Fruit fly (Drosophila melanogaster) whole organism, prepupa: ENCODE results near the gene CG13837.

Experiments
- Blimp-1 ChIP-seq: fragments of 200-800 bp; sonication (Bioruptor generic); optimal IDR thresholded peaks from 3 replicates; lab custom pipeline; 2017; ENCODE audit warnings: missing biosample characterization, missing genetic modification characterization, mild to moderate bottlenecking, moderate library complexity, missing genetic modification reagents
- CG10631 ChIP-seq: fragments of 200-800 bp; sonication (Bioruptor generic); optimal IDR thresholded peaks from 2 replicates; lab custom pipeline; 2016; ENCODE audit warnings: missing biosample characterization, missing genetic modification characterization
- CG10669 ChIP-seq: fragments of 200-800 bp; sonication (Bioruptor generic); optimal IDR thresholded peaks from 3 replicates; lab custom pipeline; 2018; ENCODE audit warnings: missing biosample characterization, mild to moderate bottlenecking, missing genetic modification characterization, moderate library complexity
- CG11294 ChIP-seq: fragments of 200-800 bp; sonication (Bioruptor generic); IDR thresholded peaks from 2 replicates; pipeline ENCODE4 v1.3.6; 2022; ENCODE audit warnings: missing biosample characterization, missing genetic modification characterization
- CG1621 ChIP-seq: fragments of 200-800 bp; sonication (Bioruptor generic); optimal IDR thresholded peaks from 3 replicates; lab custom pipeline; 2018; ENCODE audit warnings: missing biosample characterization, mild to moderate bottlenecking, missing genetic modification characterization
- CG3032 ChIP-seq: fragments of 200-800 bp; optimal IDR thresholded peaks from 2 replicates; lab custom pipeline; 2019; ENCODE audit warnings: missing biosample characterization, mild to moderate bottlenecking, missing genetic modification characterization, moderate library complexity
- CG34406 ChIP-seq: fragments of 200-800 bp; sonication (Bioruptor generic); optimal IDR thresholded peaks from 3 replicates; lab custom pipeline; 2016; ENCODE audit warnings: missing biosample characterization, missing genetic modification characterization
- CG4318 ChIP-seq: fragments of 200-800 bp; sonication (Bioruptor generic); optimal IDR thresholded peaks from 3 replicates; lab custom pipeline; 2017; ENCODE audit warnings: missing biosample characterization, mild to moderate bottlenecking, missing genetic modification characterization
- CG6276 ChIP-seq: fragments of 200-800 bp; sonication (Bioruptor generic); optimal IDR thresholded peaks from 2 replicates; lab custom pipeline; 2017; ENCODE audit warnings: missing biosample characterization, mild to moderate bottlenecking, missing genetic modification characterization
- CG6808 ChIP-seq: fragments of 200-800 bp; sonication (Bioruptor generic); optimal IDR thresholded peaks from 3 replicates; lab custom pipeline; 2017; ENCODE audit warnings: missing biosample characterization, missing genetic modification characterization, mild to moderate bottlenecking, moderate library complexity, missing genetic modification reagents
- CG6854 ChIP-seq: fragments of 200-800 bp; sonication (Bioruptor generic); optimal IDR thresholded peaks from 2 replicates; lab custom pipeline; 2017; ENCODE audit warnings: missing biosample characterization, mild to moderate bottlenecking, missing genetic modification characterization
- CG8119 ChIP-seq: fragments of 200-800 bp; sonication (Bioruptor generic); IDR thresholded peaks from 3 replicates; pipeline ENCODE4 v1.3.6; 2022; ENCODE audit warnings: missing biosample characterization, missing genetic modification characterization
- CG8319 ChIP-seq: fragments of 200-800 bp; sonication (Bioruptor generic); optimal IDR thresholded peaks from 3 replicates; lab custom pipeline; 2016; ENCODE audit warnings: missing biosample characterization, missing genetic modification characterization
- CG8632 ChIP-seq: fragments of 200-800 bp; sonication (Bioruptor generic); optimal IDR thresholded peaks from 3 replicates; lab custom pipeline; 2016; ENCODE audit warnings: missing biosample characterization, missing genetic modification characterization
- CG9139 ChIP-seq: fragments of 200-800 bp; sonication (Bioruptor generic); optimal IDR thresholded peaks from 3 replicates; lab custom pipeline; 2017; ENCODE audit warnings: missing biosample characterization, mild to moderate bottlenecking, missing genetic modification characterization
- Eip75B ChIP-seq: fragments of 200-800 bp; sonication (Bioruptor generic); optimal IDR thresholded peaks from 3 replicates; lab custom pipeline; 2016; ENCODE audit warnings: missing biosample characterization, missing genetic modification characterization
- Eip78C ChIP-seq: fragments of 200-800 bp; sonication (Bioruptor generic); peaks from one replicate; lab custom pipeline; 2016; ENCODE audit warnings: missing biosample characterization, missing genetic modification characterization
- Eip93F ChIP-seq: fragments of 200-800 bp; sonication (Bioruptor generic); optimal IDR thresholded peaks from 2 replicates; lab custom pipeline; 2016; ENCODE audit warnings: missing biosample characterization, mild to moderate bottlenecking, missing genetic modification characterization
- Hr4 ChIP-seq: fragments of 200-800 bp; sonication (Bioruptor generic); optimal IDR thresholded peaks from 3 replicates; lab custom pipeline; 2016; ENCODE audit warnings: missing biosample characterization, missing genetic modification characterization
- Sox102F ChIP-seq: fragments of 200-800 bp; sonication (Bioruptor generic); optimal IDR thresholded peaks from 2 replicates; lab custom pipeline; 2016; ENCODE audit warnings: missing biosample characterization, mild to moderate bottlenecking, missing genetic modification characterization
- Sox15 ChIP-seq: fragments of 200-800 bp; sonication (Bioruptor generic); optimal IDR thresholded peaks from 3 replicates; lab custom pipeline; 2016; ENCODE audit warnings: missing biosample characterization, missing genetic modification characterization
- acj6 ChIP-seq: fragments of 200-800 bp; sonication (Bioruptor generic); optimal IDR thresholded peaks from 3 replicates; lab custom pipeline; 2016; ENCODE audit warnings: missing biosample characterization, missing genetic modification characterization
- dsx ChIP-seq: fragments of 200-800 bp; optimal IDR thresholded peaks from 3 replicates; lab custom pipeline; 2019; ENCODE audit warnings: missing biosample characterization, mild to moderate bottlenecking, missing genetic modification characterization, moderate library complexity; ENCODE audit not compliant: poor library complexity, severe bottlenecking
- eg ChIP-seq: fragments of 200-800 bp; sonication (Bioruptor generic); IDR thresholded peaks from 3 replicates; pipeline ENCODE4 v1.3.6; 2022; ENCODE audit warnings: missing biosample characterization, missing genetic modification characterization
- esn ChIP-seq: fragments of 200-800 bp; sonication (Bioruptor generic); optimal IDR thresholded peaks from 2 replicates; lab custom pipeline; 2016; ENCODE audit warnings: missing biosample characterization, mild to moderate bottlenecking, missing genetic modification characterization, moderate library complexity
- fkh ChIP-seq: fragments of 200-800 bp; sonication (Bioruptor generic); optimal IDR thresholded peaks from 3 replicates; lab custom pipeline; 2017; ENCODE audit warnings: missing biosample characterization, mild to moderate bottlenecking, missing genetic modification characterization, moderate library complexity
- pdm3 ChIP-seq: fragments of 200-800 bp; sonication (Bioruptor generic); optimal IDR thresholded peaks from 3 replicates; lab custom pipeline; 2016; ENCODE audit warnings: missing biosample characterization, missing genetic modification characterization
- salr ChIP-seq, 2 experiments: fragments of 200-800 bp; sonication (Bioruptor generic); optimal IDR thresholded peaks; 3 replicates each; lab custom pipeline; 2016 to 2018; ENCODE audit warnings: missing biosample characterization in 2 of 2, missing genetic modification characterization in 2 of 2, mild to moderate bottlenecking in 1 of 2
- spab ChIP-seq: fragments of 200-800 bp; sonication (Bioruptor generic); optimal IDR thresholded peaks from 2 replicates; lab custom pipeline; 2017; ENCODE audit warnings: missing biosample characterization, mild to moderate bottlenecking, missing genetic modification characterization, missing genetic modification reagents
- svp ChIP-seq: fragments of 200-800 bp; sonication (Bioruptor generic); peaks from one replicate; lab custom pipeline; 2016; ENCODE audit warnings: missing biosample characterization, missing genetic modification characterization
- vri ChIP-seq: fragments of 200-800 bp; sonication (Bioruptor generic); optimal IDR thresholded peaks from 3 replicates; lab custom pipeline; 2016; ENCODE audit warnings: missing biosample characterization, mild to moderate bottlenecking, missing genetic modification characterization

The CG13837 gene

dm6 chr3R:23074480-23074879 is 30.7 kb downstream of the CG13837 start:
- TF ChIP-seq CG10669 (no peak), CG6808 (GFP tag; lab: Kevin White, UChicago) (no peak), CG8319 (GFP tag; lab: Kevin White, UChicago) (no peak), spab (no peak), CG9139 (GFP tag; lab: Kevin White, UChicago) (no peak)

- no peak for TF ChIP-seq Eip78C (GFP tag; lab: Kevin White, UChicago)
- TF ChIP-seq Sox15 (GFP tag; lab: Kevin White, UChicago) = no peak
- TF ChIP-seq CG11294 = no peak
- peak; percentile 45 for TF ChIP-seq svp
- no peak for TF ChIP-seq CG8119 (GFP tag; lab: Robert Waterston, UW)
- no peak for TF ChIP-seq CG3032 (tag; lab: Kevin White, UChicago)
- TF ChIP-seq salr (GFP tag; optimal IDR thresholded peaks at IDR 0.05; lab: Kevin White, UChicago) = no peak
Observed at dm6 chr3R:23081265-23081664, 37.5 kb downstream of the CG13837 start.

dm6 chr3R:23088252-23088651 is 44.5 kb downstream of the CG13837 start:
- no peak for TF ChIP-seq Eip93F
- no peak for TF ChIP-seq dsx (GFP tag; lab: Kevin White, UChicago)
- no peak for TF ChIP-seq CG10631 (GFP tag; lab: Kevin White, UChicago)
- no peak for TF ChIP-seq CG34406
- no peak for TF ChIP-seq pdm3 (GFP tag; lab: Kevin White, UChicago)
- TF ChIP-seq CG6854 (GFP tag; lab: Kevin White, UChicago) = no peak
- TF ChIP-seq Blimp-1 (GFP tag; lab: Kevin White, UChicago) = no peak
- no peak for TF ChIP-seq CG1621 (tag; lab: Kevin White, UChicago)
- no peak for TF ChIP-seq acj6 (GFP tag; lab: Kevin White, UChicago)
- TF ChIP-seq CG6808 (GFP tag; lab: Kevin White, UChicago) = no peak
- TF ChIP-seq Eip75B (GFP tag; lab: Kevin White, UChicago) = no peak
- TF ChIP-seq esn (GFP tag; lab: Kevin White, UChicago) = no peak
- TF ChIP-seq CG4318 = no peak
- TF ChIP-seq eg (GFP tag; lab: Robert Waterston, UW) = no peak
- no peak for TF ChIP-seq Sox15 (GFP tag; lab: Kevin White, UChicago)
- no peak for TF ChIP-seq CG8632
- no peak for TF ChIP-seq vri (GFP tag; lab: Kevin White, UChicago)
- no peak for TF ChIP-seq Sox102F (GFP tag; lab: Kevin White, UChicago)
- TF ChIP-seq CG10669 = no peak
- TF ChIP-seq svp = no peak

DNA sequence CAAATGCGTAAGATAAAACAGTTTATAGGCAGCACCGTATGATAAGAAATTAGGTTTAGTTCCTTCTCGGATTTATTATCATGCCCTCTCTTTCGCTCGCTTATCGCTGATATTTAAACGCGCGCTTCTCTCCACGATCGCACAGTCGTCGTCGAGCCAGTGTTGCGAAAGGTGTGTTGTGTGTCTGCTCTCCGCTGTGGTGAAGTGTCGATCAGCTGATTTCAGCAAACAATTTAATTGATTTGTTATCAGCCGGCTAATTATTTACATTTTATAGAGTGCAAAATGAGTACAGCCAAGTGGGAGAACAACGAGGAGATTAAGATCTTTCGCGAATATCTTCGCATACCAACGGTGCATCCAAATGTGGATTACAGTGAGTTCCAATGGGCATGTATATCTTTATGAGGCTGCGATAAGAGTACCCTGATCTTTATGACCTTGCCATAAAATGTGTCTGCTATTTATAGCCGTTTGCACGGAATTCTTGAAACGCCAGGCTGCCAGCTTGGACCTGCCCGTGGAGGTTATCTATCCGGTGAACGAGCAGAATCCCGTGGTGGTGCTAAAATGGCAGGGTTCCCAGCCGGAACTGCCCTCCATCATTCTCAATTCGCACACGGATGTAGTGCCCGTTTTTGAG is 47.9 kb downstream of the CG13837 start, which contains the start of the genes CG17110 and CG6726:
CG17110 (plus strand) TSS at position 139 of the 643 bp plus-strand sequence.
CG6726 (plus strand) TSS at position 139 of the 643 bp plus-strand sequence.
- TF ChIP-seq Hr4 (GFP tag; lab: Kevin White, UChicago) = no peak
- peak; percentile 30 for TF ChIP-seq vri (GFP tag; lab: Kevin White, UChicago)
- TF ChIP-seq CG6276 (GFP tag; lab: Kevin White, UChicago) = peak; percentile 4
- TF ChIP-seq CG3032 (tag; lab: Kevin White, UChicago) = no peak
- TF ChIP-seq fkh (GFP tag; lab: Kevin White, UChicago) = peak; percentile 72
- TF ChIP-seq svp = peak; percentile 97
